Fruit fly (Drosophila melanogaster) S2 (cell line): Measurements from ENCODE around the gene TwdlZ.

ENCODE experiments used
- CG8478 ChIP-seq: fragments of >200 bp; optimal IDR thresholded peaks from 2 replicates; lab custom pipeline; 2018
- CTCF ChIP-seq, 2 experiments: fragments of >200 bp; optimal IDR thresholded peaks; 2 replicates each; lab custom pipeline; 2018

The TwdlZ gene

DNA sequence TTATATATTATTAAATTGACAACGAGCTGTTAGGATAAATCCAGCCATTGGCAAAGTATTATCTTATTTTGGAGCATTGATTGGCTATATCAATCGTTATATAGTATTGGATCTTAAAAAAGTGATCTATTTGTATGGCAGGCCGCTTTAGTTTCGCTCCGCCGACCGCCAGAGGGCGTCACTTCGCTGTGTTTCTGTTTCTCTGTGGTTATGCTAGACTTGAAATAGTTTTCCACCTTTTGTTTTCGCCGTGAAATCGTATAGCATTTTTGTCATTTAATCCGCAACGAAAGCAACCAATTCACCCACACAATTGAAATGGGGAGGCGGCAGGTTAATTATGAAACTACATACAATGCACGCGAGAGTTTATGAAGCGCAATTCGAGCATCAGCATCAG, 8.8 kb downstream of the TwdlZ start:
- TF ChIP-seq CTCF (optimal IDR thresholded peaks at IDR 0.05; lab: Kevin White, UChicago): peak; percentile 87
- no peak for TF ChIP-seq CG8478 (lab: Kevin White, UChicago)

DNA sequence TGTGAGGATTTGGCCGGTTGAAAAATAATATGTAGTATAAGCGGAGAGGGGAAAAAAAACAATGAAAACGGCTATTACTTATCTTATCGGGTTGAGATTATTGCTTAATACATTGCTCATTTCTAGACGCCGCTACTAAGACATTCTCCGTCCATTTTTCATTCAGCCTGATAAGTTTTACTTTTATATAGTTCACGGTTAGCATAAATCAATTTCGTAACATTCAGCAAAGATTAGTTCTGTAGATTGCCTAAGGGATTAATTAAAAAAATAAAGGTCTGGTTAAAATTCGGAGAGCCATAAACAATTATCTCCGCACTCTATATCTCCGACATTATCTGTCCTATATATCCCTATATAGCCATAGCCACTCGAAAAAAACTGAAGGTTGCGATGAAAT, 9.5 kb downstream of the TwdlZ start:
- TF ChIP-seq CG8478 (lab: Kevin White, UChicago) (no peak), CTCF (optimal IDR thresholded peaks at IDR 0.05; lab: Kevin White, UChicago) (no peak)

DNA sequence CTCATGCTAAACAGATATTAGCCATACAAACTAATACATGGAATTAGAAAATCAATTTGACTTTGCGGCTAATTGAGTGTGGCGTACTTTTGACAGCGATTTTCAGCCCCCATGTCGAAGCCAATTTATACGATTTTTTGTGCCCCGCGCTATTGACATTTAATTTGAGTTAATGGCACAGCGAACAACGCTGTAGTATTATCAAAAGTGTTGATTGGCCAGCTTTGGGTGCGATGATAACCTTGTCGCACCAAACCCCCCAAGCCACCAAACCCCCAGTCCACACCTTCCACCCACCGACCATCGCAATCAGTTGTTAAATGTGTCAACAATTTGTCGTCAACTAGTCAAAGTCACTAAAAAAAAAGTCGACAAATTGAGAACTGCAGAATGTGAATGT, 11.3 kb downstream of the TwdlZ start:
- TF ChIP-seq CG8478 (lab: Kevin White, UChicago): no peak
- no peak for TF ChIP-seq CTCF (optimal IDR thresholded peaks at IDR 0.05; lab: Kevin White, UChicago)

DNA sequence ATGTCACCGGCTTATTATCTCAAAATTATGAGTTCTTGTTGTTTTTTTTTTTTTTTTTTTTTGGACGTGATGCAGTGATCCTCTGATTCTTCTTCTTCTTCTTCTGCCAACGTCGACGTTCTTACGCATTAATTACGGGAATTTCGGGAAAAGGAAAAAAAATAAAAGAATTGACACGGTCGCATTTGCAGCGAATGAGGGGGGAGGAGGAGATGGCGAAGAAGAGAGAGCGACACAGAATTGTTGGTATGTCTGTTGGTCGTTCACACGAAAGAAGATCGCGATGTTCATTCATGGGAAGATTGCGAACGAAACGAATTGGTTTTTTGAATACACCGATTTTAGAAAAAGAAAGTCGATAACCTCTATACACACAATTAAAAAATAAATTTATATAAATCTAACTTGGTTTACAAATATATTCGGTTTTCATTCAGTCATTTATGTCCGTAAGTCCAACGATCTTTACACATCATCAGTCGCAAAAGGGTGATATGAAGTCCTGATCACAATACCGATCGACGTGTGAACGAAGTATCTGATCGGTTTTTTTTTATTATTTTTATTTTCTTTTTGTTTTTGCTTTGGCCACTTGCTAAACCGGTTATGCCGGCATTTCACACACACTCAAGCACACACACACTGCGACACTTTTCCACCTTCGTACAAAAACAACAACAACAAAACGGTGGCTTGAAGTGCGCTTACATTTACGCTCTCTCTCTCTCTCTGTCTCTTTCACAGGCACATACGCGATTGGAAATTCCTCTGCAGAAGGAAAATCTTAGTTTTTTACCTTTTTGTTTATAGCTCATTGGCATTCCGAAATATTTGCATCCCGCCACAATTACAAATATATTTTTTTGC, 13.0 kb downstream of the TwdlZ start:
- TF ChIP-seq CTCF (optimal IDR thresholded peaks at IDR 0.05; lab: Kevin White, UChicago) (no peak), CG8478 (lab: Kevin White, UChicago) (no peak)

DNA sequence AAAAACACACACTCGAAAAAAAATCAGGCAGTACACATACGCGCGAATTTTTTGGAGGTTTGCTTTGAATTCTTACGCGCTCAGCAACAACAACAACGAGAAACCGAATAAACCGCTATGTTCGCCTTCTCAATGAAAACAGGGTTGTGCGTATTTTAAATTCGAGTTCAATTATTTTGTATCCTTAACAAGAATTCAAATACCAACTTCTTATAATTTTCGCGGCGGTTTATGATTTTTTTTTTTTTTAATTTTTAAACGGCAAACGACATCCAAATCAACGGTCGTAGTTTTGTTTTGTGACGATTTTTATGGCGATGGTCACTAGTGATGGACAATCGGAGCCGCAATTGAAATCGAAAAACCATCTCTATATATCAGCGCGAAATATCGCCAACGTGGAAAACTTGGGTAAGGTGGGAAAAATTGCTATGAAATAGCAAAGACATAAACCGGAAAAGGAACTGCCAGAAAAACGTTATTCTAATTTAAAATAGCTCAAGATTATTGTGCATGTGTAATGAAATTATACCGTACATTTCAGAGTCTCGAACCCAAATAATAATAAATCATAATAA, 13.7 kb downstream of the TwdlZ start, which contains the start of gene goe:
goe (minus strand) TSS at position 332 of the 578 bp plus-strand sequence.
- TF ChIP-seq CG8478 (lab: Kevin White, UChicago) (no peak), CTCF (optimal IDR thresholded peaks at IDR 0.05; lab: Kevin White, UChicago) (peak; percentile 18 to 63)

DNA sequence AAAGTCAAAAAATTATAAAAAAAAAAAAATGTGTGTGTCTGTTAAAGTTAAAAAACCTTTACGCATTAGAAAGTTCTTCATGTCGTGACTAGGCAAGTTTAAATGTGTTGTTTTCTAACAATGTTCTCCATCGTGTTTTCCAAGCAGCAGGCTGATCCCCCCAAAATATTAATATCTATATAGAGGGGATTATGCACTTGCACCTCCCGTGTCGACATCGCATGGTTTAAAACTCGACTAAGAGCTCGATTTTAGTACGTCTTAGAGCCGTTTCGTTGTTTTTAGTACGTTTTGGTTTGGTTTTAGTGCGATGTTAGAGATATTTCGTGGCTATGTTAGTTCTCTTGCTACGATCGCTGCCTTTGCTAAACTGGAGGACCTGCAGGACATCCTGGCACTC, 15.1 kb downstream of the TwdlZ start:
- TF ChIP-seq CG8478 (lab: Kevin White, UChicago) (no peak), CTCF (optimal IDR thresholded peaks at IDR 0.05; lab: Kevin White, UChicago) (peak in 1 of 2 experiments; percentile 47)

DNA sequence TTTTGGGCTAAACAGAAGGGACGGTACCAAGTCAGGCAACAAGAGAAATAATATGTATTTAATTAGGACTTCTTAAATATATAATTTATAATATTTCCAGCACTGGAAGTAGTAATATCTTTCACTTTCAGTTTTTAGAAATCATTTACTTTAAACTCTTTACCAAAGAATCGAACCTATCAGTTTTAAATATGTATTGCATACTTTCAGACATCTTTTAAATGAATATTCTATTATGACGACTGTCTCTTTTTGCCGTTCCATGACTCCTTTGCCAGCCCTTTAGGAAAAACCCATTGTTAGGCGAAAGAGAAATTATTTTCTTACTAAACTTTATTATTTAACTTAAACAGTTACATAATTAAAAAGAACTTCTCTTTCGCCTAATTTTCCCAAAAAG, 19.7 kb downstream of the TwdlZ start:
- TF ChIP-seq CTCF (optimal IDR thresholded peaks at IDR 0.05; lab: Kevin White, UChicago) (no peak), CG8478 (lab: Kevin White, UChicago) (no peak)

DNA sequence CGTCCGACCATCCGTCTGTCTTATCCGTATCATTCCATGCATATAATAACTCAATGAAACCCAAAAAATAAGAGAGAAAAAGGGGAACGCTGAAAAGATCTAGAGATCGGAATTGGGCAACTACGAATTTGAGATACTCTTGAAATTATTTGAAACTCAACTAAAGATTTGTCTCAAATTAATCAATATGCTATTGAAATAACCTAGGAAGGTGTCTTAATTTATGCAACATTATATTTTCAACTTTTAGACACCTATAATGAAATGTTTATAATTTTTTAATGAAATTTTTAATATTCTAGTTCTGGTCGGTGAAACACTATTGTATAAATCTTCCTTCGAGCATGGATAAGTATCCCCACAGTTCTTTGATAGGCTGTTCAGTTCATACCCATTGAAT, 22.6 kb downstream of the TwdlZ start:
- TF ChIP-seq CG8478 (lab: Kevin White, UChicago) (no peak), CTCF (optimal IDR thresholded peaks at IDR 0.05; lab: Kevin White, UChicago) (no peak)

DNA sequence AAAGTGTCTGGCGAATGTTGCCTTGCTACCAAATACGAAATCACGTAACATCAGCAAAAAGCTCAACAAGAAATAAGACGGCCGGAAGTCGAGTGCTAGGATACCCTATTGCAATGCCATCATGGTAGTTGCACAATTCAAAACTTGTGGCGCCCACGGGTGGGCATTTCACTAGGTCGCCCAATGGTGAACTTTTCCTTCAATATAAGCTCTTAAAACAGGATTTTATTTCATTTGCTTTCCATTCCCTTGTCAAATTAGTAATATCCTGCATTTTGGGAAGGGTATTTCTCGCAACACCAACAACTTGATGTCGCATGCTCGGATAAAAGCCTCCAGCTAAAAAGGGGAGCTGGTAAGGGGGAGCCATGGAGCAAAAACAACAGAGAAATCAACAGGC, 23.6 kb downstream of the TwdlZ start:
- TF ChIP-seq CTCF (optimal IDR thresholded peaks at IDR 0.05; lab: Kevin White, UChicago): no peak
- no peak for TF ChIP-seq CG8478 (lab: Kevin White, UChicago)

DNA sequence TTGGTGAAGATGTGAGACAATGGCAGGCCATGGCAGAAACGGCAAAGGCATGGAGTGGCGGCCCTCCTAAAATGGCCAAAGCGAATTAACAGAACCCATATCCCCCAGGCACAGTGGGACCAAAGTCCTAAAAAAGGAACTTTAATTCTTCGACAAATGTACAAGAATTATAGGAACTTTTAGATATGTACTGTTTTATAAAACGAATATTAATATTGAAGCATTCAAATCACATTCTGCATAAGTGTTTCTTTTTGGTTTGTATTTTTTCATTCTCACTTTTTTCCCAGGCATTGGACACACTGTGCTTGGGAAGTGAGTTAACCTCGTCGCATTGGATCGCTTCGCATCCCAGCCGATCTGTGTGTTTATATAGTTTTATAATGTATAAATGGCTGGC, 27.0 kb downstream of the TwdlZ start:
- TF ChIP-seq CG8478 (lab: Kevin White, UChicago) (no peak), CTCF (optimal IDR thresholded peaks at IDR 0.05; lab: Kevin White, UChicago) (no peak)

DNA sequence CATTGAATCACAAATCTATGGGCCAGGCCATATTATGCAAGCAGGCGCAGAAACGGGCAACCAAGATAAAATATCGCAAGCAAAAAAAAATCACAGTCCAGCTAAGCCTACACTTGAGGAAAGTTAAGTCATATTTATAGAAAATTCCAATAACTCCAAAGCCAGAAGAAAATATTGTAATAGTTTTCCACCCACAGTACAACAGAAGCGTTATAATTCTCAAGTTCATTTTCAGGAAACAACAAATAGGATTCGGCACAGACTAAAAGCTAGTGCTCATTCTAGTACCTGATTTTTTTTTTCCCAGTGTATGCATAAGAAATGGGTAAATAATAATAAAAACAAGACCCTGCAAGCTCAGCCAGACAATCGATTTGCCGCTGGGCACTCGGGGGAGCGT, 27.8 kb downstream of the TwdlZ start:
- no peak for TF ChIP-seq CG8478 (lab: Kevin White, UChicago)
- no peak for TF ChIP-seq CTCF (optimal IDR thresholded peaks at IDR 0.05; lab: Kevin White, UChicago)

DNA sequence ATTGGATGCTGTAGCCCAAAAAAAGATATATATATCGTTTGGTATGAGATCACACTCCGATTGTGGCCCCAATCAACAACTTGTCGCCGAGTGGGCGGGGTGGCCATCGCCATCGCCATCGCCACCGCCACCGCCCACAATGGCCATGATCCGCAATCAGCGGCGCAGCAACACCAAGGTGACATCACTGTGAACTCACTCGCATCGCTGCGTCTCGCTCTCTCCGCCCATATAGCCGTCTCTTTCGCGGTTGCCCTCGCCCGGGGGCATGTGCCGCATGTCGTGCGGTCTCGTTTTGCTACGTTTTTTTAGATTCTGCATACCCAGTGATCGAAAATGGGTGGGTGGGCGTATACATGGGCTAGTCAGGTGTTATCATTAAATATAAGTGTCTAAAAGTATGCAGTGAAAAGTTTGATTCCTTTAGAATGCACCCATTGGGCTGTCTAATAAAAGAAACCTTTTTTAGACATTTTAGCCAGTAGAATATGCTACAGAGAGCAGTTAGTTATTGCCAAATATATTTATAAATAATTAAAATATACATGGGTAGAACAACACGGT, 29.0 kb downstream of the TwdlZ start:
- TF ChIP-seq CTCF (optimal IDR thresholded peaks at IDR 0.05; lab: Kevin White, UChicago): no peak
- no peak for TF ChIP-seq CG8478 (lab: Kevin White, UChicago)

DNA sequence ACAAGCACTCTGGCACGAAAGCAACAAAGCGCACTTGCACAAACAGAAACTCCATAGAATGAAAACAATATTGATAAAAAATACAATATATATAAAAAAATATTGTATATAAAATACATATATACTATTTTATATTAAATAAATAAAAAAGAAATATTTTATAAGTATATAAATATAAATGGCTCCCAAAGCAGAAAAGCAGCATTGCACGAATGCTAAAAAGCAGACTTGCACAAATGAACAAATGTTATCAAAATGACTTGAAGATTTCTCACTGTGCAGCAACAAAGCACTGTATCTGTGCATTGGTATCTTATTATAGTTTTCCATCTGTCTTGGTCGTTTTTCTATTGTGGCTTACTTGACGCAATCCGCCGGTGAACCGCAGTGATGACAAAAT, 30.8 kb downstream of the TwdlZ start:
- no peak for TF ChIP-seq CG8478 (lab: Kevin White, UChicago)
- TF ChIP-seq CTCF (optimal IDR thresholded peaks at IDR 0.05; lab: Kevin White, UChicago): no peak

DNA sequence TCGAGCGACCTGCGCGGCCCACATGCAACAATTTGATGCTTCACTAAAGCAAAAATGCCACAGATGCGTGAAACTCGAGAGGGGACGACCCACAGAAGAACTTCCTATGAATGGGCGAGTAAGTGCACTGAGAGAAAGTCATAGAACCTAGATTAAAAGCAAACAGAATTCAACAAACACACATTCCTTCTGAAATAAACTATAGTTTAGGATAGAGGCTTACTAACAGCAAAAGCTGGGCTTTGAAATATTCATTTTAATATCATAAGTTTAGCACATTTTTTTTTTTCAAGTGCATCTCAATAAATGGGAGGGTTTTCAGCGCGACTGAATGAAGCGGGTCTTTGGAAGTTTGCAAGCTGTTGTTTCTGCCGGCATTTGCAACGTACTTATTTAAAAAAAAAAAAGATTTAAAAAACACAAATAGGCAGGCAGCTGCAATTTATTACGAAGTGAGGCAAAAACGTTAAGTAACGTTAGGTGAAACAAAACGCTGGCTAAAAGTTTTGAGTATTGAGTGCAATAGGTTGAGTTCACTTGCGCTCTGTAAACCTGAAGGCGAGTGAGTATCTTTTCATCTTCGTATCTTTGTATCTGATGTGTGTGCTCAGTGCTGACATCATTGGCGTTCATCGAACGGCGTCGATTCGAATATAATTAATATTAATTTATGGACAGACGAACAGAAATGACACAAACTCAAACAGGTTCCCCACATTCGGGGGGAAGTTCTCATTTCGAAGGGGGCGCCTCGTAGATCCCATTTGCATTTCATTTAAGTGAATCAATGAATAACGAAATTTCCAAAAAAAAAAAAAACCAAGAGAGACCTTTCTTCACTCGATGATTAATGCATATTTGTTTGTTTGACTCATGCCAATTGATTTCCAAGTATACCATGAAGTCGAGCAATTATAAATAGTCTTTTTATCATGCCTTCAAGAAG, 35.2 kb downstream of the TwdlZ start:
- TF ChIP-seq CTCF (optimal IDR thresholded peaks at IDR 0.05; lab: Kevin White, UChicago): no peak
